Worm (Caenorhabditis elegans) whole organism, L4 larva: ENCODE measurements around the gene Y37E11B.5.

Source experiments
- D1046.2 ChIP-seq: fragments of 200-800 bp; sonication (Bioruptor generic); IDR thresholded peaks from 2 replicates; pipeline ENCODE4 v1.3.6; 2022; ENCODE audit warnings: missing genetic modification characterization, missing compliant biosample characterization
- F26F4.8 ChIP-seq: fragments of 200-800 bp; sonication (Bioruptor generic); conservative IDR thresholded peaks from 2 replicates; pipeline ENCODE4 v1.3.6; 2022; ENCODE audit warnings: missing genetic modification characterization, missing compliant biosample characterization
- F49E8.2 ChIP-seq: sonication (generic microtip); optimal IDR thresholded peaks from 2 replicates; lab custom pipeline; 2016; ENCODE audit warnings: missing compliant biosample characterization, mild to moderate bottlenecking, missing genetic modification characterization, borderline replicate concordance
- R02D3.7 ChIP-seq: fragments of 150-350 bp; sonication (generic microtip); optimal IDR thresholded peaks from 3 replicates; lab custom pipeline; 2014; ENCODE audit warnings: missing biosample characterization, missing genetic modification characterization
- T26A8.4 ChIP-seq: fragments of 200-800 bp; sonication (Bioruptor generic); IDR thresholded peaks from 2 replicates; pipeline ENCODE4 v1.3.6; 2022; ENCODE audit warnings: missing genetic modification characterization, missing compliant biosample characterization
- Y105C5A.15 ChIP-seq: fragments of 200-800 bp; sonication (Bioruptor generic); IDR thresholded peaks from 2 replicates; pipeline ENCODE4 v1.3.6; 2022; ENCODE audit warnings: missing genetic modification characterization, missing compliant biosample characterization
- aha-1 ChIP-seq: fragments of 150-350 bp; peaks from one replicate; lab custom pipeline; 2014; ENCODE audit warnings: missing biosample characterization, missing genetic modification characterization
- ama-1 ChIP-seq: fragments of 150-350 bp; optimal IDR thresholded peaks from 2 replicates; lab custom pipeline; 2014; ENCODE audit warnings: inconsistent platforms, mixed read lengths
- ceh-20 ChIP-seq: fragments of 200-800 bp; sonication (Bioruptor generic); IDR thresholded peaks from 2 replicates; pipeline ENCODE4 v1.3.6; 2022; ENCODE audit warnings: missing genetic modification reagents, missing genetic modification characterization, missing compliant biosample characterization
- ceh-28 ChIP-seq: fragments of 150-350 bp; optimal IDR thresholded peaks from 2 replicates; lab custom pipeline; 2014; ENCODE audit warnings: missing biosample characterization, missing genetic modification reagents, missing genetic modification characterization
- cey-2 ChIP-seq: sonication (generic microtip); optimal IDR thresholded peaks from 3 replicates; lab custom pipeline; 2017; ENCODE audit warnings: missing genetic modification characterization, mild to moderate bottlenecking, missing compliant biosample characterization, antibody characterized with exemption, borderline replicate concordance; ENCODE audit not compliant: insufficient read depth
- daf-12 ChIP-seq: fragments of 150-350 bp; optimal IDR thresholded peaks from 2 replicates; lab custom pipeline; 2014; ENCODE audit warnings: missing biosample characterization, missing genetic modification reagents, missing genetic modification characterization
- daf-19 ChIP-seq: fragments of 200-800 bp; sonication (Bioruptor generic); conservative IDR thresholded peaks from 2 replicates; pipeline ENCODE4 v1.3.6; 2022; ENCODE audit warnings: missing genetic modification characterization, missing compliant biosample characterization
- duxl-1 ChIP-seq: sonication (generic microtip); optimal IDR thresholded peaks from 2 replicates; lab custom pipeline; 2016; ENCODE audit warnings: mild to moderate bottlenecking, missing genetic modification characterization, moderate library complexity, missing compliant biosample characterization; ENCODE audit not compliant: poor library complexity
- dve-1 ChIP-seq: sonication (generic microtip); optimal IDR thresholded peaks from 2 replicates; lab custom pipeline; 2017; ENCODE audit warnings: antibody characterized with exemption, mild to moderate bottlenecking, missing genetic modification characterization, missing compliant biosample characterization; ENCODE audit not compliant: insufficient read depth
- egl-27 ChIP-seq: sonication (generic microtip); optimal IDR thresholded peaks from 3 replicates; lab custom pipeline; 2017; ENCODE audit warnings: missing biosample characterization, missing genetic modification reagents, missing genetic modification characterization
- fkh-10 ChIP-seq: fragments of 150-350 bp; optimal IDR thresholded peaks from 2 replicates; lab custom pipeline; 2014; ENCODE audit warnings: missing biosample characterization, missing genetic modification reagents, missing genetic modification characterization
- gei-8 ChIP-seq: fragments of 200-800 bp; sonication (Bioruptor generic); optimal IDR thresholded peaks from 2 replicates; lab custom pipeline; 2018; ENCODE audit warnings: mild to moderate bottlenecking, missing genetic modification characterization, missing compliant biosample characterization
- hlh-30 ChIP-seq: sonication (generic microtip); optimal IDR thresholded peaks from 2 replicates; lab custom pipeline; 2017; ENCODE audit warnings: antibody characterized with exemption, mild to moderate bottlenecking, missing genetic modification characterization, missing compliant biosample characterization; ENCODE audit not compliant: insufficient read depth
- lin-29 ChIP-seq: fragments of 200-800 bp; sonication (Bioruptor generic); IDR thresholded peaks from 2 replicates; pipeline ENCODE4 v1.3.6; 2022; ENCODE audit warnings: missing genetic modification reagents, missing genetic modification characterization, missing compliant biosample characterization
- lin-38 ChIP-seq: fragments of 200-800 bp; sonication (Bioruptor generic); IDR thresholded peaks from 2 replicates; pipeline ENCODE4 v1.3.6; 2022; ENCODE audit warnings: missing genetic modification reagents, missing genetic modification characterization, missing compliant biosample characterization
- lin-39 ChIP-seq: fragments of 150-350 bp; optimal IDR thresholded peaks from 2 replicates; lab custom pipeline; 2014; ENCODE audit warnings: missing biosample characterization, missing genetic modification reagents, missing genetic modification characterization
- madf-5 ChIP-seq, 2 experiments: fragments of 200-800 bp; sonication (Bioruptor generic); IDR thresholded peaks; 2 replicates each; pipeline ENCODE4 v1.3.6; 2022; ENCODE audit warnings: missing compliant biosample characterization in 2 of 2, missing genetic modification characterization in 2 of 2
- madf-9 ChIP-seq: fragments of 200-800 bp; sonication (Bioruptor generic); conservative IDR thresholded peaks from 2 replicates; pipeline ENCODE4 v1.3.6; 2022; ENCODE audit warnings: missing genetic modification reagents, missing genetic modification characterization, missing compliant biosample characterization
- mep-1 ChIP-seq: fragments of 150-350 bp; sonication (generic microtip); optimal IDR thresholded peaks from 3 replicates; lab custom pipeline; 2014; ENCODE audit warnings: missing biosample characterization, missing genetic modification characterization
- mxl-3 ChIP-seq: fragments of 200-800 bp; sonication (Bioruptor generic); optimal IDR thresholded peaks from 2 replicates; lab custom pipeline; 2018; ENCODE audit warnings: mild to moderate bottlenecking, missing genetic modification characterization, missing compliant biosample characterization
- nhr-11 ChIP-seq: fragments of 150-350 bp; optimal IDR thresholded peaks from 2 replicates; lab custom pipeline; 2014; ENCODE audit warnings: missing biosample characterization, missing genetic modification characterization
- nhr-111 ChIP-seq: fragments of 200-800 bp; sonication (Bioruptor generic); optimal IDR thresholded peaks from 2 replicates; lab custom pipeline; 2018; ENCODE audit warnings: mild to moderate bottlenecking, missing genetic modification characterization, missing compliant biosample characterization
- nhr-28 ChIP-seq: fragments of 150-350 bp; optimal IDR thresholded peaks from 2 replicates; lab custom pipeline; 2014; ENCODE audit warnings: missing biosample characterization, missing genetic modification characterization
- nhr-48 ChIP-seq: sonication (generic microtip); optimal IDR thresholded peaks from 2 replicates; lab custom pipeline; 2016; ENCODE audit warnings: mild to moderate bottlenecking, missing genetic modification characterization, missing compliant biosample characterization
- nhr-76 ChIP-seq: fragments of 150-350 bp; optimal IDR thresholded peaks from 2 replicates; lab custom pipeline; 2014; ENCODE audit warnings: missing biosample characterization, missing genetic modification characterization
- php-3 ChIP-seq: fragments of 200-800 bp; sonication (Bioruptor generic); IDR thresholded peaks from 2 replicates; pipeline ENCODE4 v1.3.6; 2022; ENCODE audit warnings: missing genetic modification reagents, missing genetic modification characterization, missing compliant biosample characterization
- pqm-1 ChIP-seq: sonication (generic microtip); optimal IDR thresholded peaks from 2 replicates; lab custom pipeline; 2017; ENCODE audit warnings: missing biosample characterization, missing genetic modification characterization
- set-16 ChIP-seq: fragments of 200-800 bp; sonication (Bioruptor generic); IDR thresholded peaks from 2 replicates; pipeline ENCODE4 v1.3.6; 2022; ENCODE audit warnings: missing genetic modification reagents, missing genetic modification characterization, missing compliant biosample characterization
- snpc-1.2 ChIP-seq: fragments of 200-800 bp; sonication (Bioruptor generic); IDR thresholded peaks from 2 replicates; pipeline ENCODE4 v1.3.6; 2022; ENCODE audit warnings: missing genetic modification reagents, missing genetic modification characterization, missing compliant biosample characterization
- tra-1 ChIP-seq: fragments of 200-800 bp; sonication (Bioruptor generic); IDR thresholded peaks from 2 replicates; pipeline ENCODE4 v1.3.6; 2022; ENCODE audit warnings: missing genetic modification reagents, missing genetic modification characterization, missing compliant biosample characterization
- zag-1 ChIP-seq: fragments of 150-350 bp; optimal IDR thresholded peaks from 2 replicates; lab custom pipeline; 2014; ENCODE audit warnings: missing biosample characterization, missing genetic modification characterization
- ztf-11 ChIP-seq: fragments of 150-350 bp; optimal IDR thresholded peaks from 2 replicates; lab custom pipeline; 2014; ENCODE audit warnings: missing biosample characterization, missing genetic modification characterization

The Y37E11B.5 gene

ce11 chrIV:3647551-3647950 lies 49.2 kb upstream of the Y37E11B.5 start (continued):
- no peak for TF ChIP-seq T26A8.4
- no peak for TF ChIP-seq nhr-28 (tag; lab: Kevin White, UChicago)
- no peak for TF ChIP-seq mep-1
- TF ChIP-seq F49E8.2 (tag; lab: Kevin White, UChicago), result no peak
- no peak for TF ChIP-seq ceh-20 (GFP tag; lab: Robert Waterston, UW)
- TF ChIP-seq F26F4.8 (GFP tag; lab: Robert Waterston, UW), result no peak
- no peak for TF ChIP-seq nhr-48 (tag; lab: Kevin White, UChicago)
- TF ChIP-seq ceh-28 (tag; lab: Kevin White, UChicago), result no peak
- TF ChIP-seq Y105C5A.15, result no peak
- TF ChIP-seq cey-2 (tag; lab: Kevin White, UChicago), result no peak
- TF ChIP-seq snpc-1.2 (GFP tag; lab: Robert Waterston, UW), result no peak
- TF ChIP-seq madf-9, result no peak
- no peak for TF ChIP-seq set-16 (GFP tag; lab: Robert Waterston, UW)
- no peak for TF ChIP-seq pqm-1 (tag; lab: Kevin White, UChicago)
- TF ChIP-seq dve-1 (tag; lab: Kevin White, UChicago), result no peak
- no peak for TF ChIP-seq gei-8 (GFP tag; lab: Kevin White, UChicago)
- no peak for TF ChIP-seq egl-27 (tag; lab: Kevin White, UChicago)
- TF ChIP-seq R02D3.7, result no peak
- no peak for TF ChIP-seq php-3 (GFP tag; lab: Robert Waterston, UW)
- TF ChIP-seq daf-12, result no peak
- TF ChIP-seq duxl-1 (tag; lab: Kevin White, UChicago), result peak; percentile 9
- no peak for TF ChIP-seq nhr-111 (GFP tag; lab: Kevin White, UChicago)
- no peak for TF ChIP-seq fkh-10 (GFP tag; lab: Kevin White, UChicago)
- no peak for TF ChIP-seq zag-1 (tag; lab: Kevin White, UChicago)
- no peak for TF ChIP-seq lin-38 (GFP tag; lab: Robert Waterston, UW)
- TF ChIP-seq daf-19 (GFP tag; lab: Robert Waterston, UW), result no peak
- no peak for TF ChIP-seq madf-5 (GFP tag; IDR thresholded peaks at IDR 0.05; lab: Robert Waterston, UW)
- TF ChIP-seq tra-1, result no peak
- no peak for TF ChIP-seq lin-29 (GFP tag; lab: Robert Waterston, UW)

- TF ChIP-seq ama-1 (lab: Kevin White, UChicago) (peak; percentile 44), lin-38 (GFP tag; lab: Robert Waterston, UW) (0 out of 2 replicates have a peak, but pooled peaks have one; percentile 6), hlh-30 (tag; lab: Kevin White, UChicago) (no peak), D1046.2 (GFP tag; lab: Robert Waterston, UW) (0 out of 2 replicates have a peak, but pooled peaks have one; percentile 33), mxl-3 (GFP tag; lab: Kevin White, UChicago) (peak; percentile 1), ztf-11 (tag; lab: Kevin White, UChicago) (no peak), nhr-76 (tag; lab: Kevin White, UChicago) (no peak), nhr-11 (tag; lab: Kevin White, UChicago) (no peak), set-16 (GFP tag; lab: Robert Waterston, UW) (peak; percentile 63), snpc-1.2 (GFP tag; lab: Robert Waterston, UW) (no peak), lin-39 (no peak), ceh-28 (tag; lab: Kevin White, UChicago) (peak; percentile 73), aha-1 (tag; lab: Kevin White, UChicago) (peak; percentile 79)
Observed at ce11 chrIV:3646338-3647154, 48.2 kb upstream of the Y37E11B.5 start.
